Fruit fly (Drosophila melanogaster) whole organism, prepupa: ENCODE results near the gene CG32829.

Source experiments
- Blimp-1 ChIP-seq: fragments of 200-800 bp; sonication (Bioruptor generic); optimal IDR thresholded peaks from 3 replicates; lab custom pipeline; 2017; ENCODE audit warnings: missing biosample characterization, missing genetic modification characterization, mild to moderate bottlenecking, moderate library complexity, missing genetic modification reagents
- CG10631 ChIP-seq: fragments of 200-800 bp; sonication (Bioruptor generic); optimal IDR thresholded peaks from 2 replicates; lab custom pipeline; 2016; ENCODE audit warnings: missing biosample characterization, missing genetic modification characterization
- CG11294 ChIP-seq: fragments of 200-800 bp; sonication (Bioruptor generic); IDR thresholded peaks from 2 replicates; pipeline ENCODE4 v1.3.6; 2022; ENCODE audit warnings: missing biosample characterization, missing genetic modification characterization
- CG11762 ChIP-seq: fragments of 200-800 bp; sonication (Bioruptor generic); optimal IDR thresholded peaks from 3 replicates; lab custom pipeline; 2016; ENCODE audit warnings: missing biosample characterization, missing genetic modification characterization; ENCODE audit not compliant: insufficient read depth
- CG11902 ChIP-seq: fragments of 200-800 bp; sonication (Bioruptor generic); optimal IDR thresholded peaks from 3 replicates; lab custom pipeline; 2016; ENCODE audit warnings: missing biosample characterization, missing genetic modification characterization
- CG15336 ChIP-seq: fragments of 200-800 bp; sonication (Bioruptor generic); IDR thresholded peaks from 2 replicates; pipeline ENCODE4 v1.3.6; 2022; ENCODE audit warnings: missing biosample characterization, missing genetic modification characterization
- CG1621 ChIP-seq: fragments of 200-800 bp; sonication (Bioruptor generic); optimal IDR thresholded peaks from 3 replicates; lab custom pipeline; 2018; ENCODE audit warnings: missing biosample characterization, mild to moderate bottlenecking, missing genetic modification characterization
- CG3032 ChIP-seq: fragments of 200-800 bp; optimal IDR thresholded peaks from 2 replicates; lab custom pipeline; 2019; ENCODE audit warnings: missing biosample characterization, mild to moderate bottlenecking, missing genetic modification characterization, moderate library complexity
- CG31627 ChIP-seq: fragments of 200-800 bp; sonication (Bioruptor generic); optimal IDR thresholded peaks from 3 replicates; lab custom pipeline; 2016; ENCODE audit warnings: missing biosample characterization, missing genetic modification characterization
- CG32006 ChIP-seq: fragments of 200-800 bp; sonication (Bioruptor generic); optimal IDR thresholded peaks from 3 replicates; lab custom pipeline; 2017; ENCODE audit warnings: missing biosample characterization, mild to moderate bottlenecking, missing genetic modification characterization
- CG34406 ChIP-seq: fragments of 200-800 bp; sonication (Bioruptor generic); optimal IDR thresholded peaks from 3 replicates; lab custom pipeline; 2016; ENCODE audit warnings: missing biosample characterization, missing genetic modification characterization
- CG3919 ChIP-seq: fragments of 200-800 bp; sonication (Bioruptor generic); optimal IDR thresholded peaks from 3 replicates; lab custom pipeline; 2016; ENCODE audit warnings: missing biosample characterization, missing genetic modification characterization
- CG4318 ChIP-seq: fragments of 200-800 bp; sonication (Bioruptor generic); optimal IDR thresholded peaks from 3 replicates; lab custom pipeline; 2017; ENCODE audit warnings: missing biosample characterization, mild to moderate bottlenecking, missing genetic modification characterization
- CG6276 ChIP-seq: fragments of 200-800 bp; sonication (Bioruptor generic); optimal IDR thresholded peaks from 2 replicates; lab custom pipeline; 2017; ENCODE audit warnings: missing biosample characterization, mild to moderate bottlenecking, missing genetic modification characterization
- CG6792 ChIP-seq: fragments of 200-800 bp; sonication (Bioruptor generic); optimal IDR thresholded peaks from 3 replicates; lab custom pipeline; 2016; ENCODE audit warnings: missing biosample characterization, missing genetic modification characterization
- CG6808 ChIP-seq: fragments of 200-800 bp; sonication (Bioruptor generic); optimal IDR thresholded peaks from 3 replicates; lab custom pipeline; 2017; ENCODE audit warnings: missing biosample characterization, missing genetic modification characterization, mild to moderate bottlenecking, moderate library complexity, missing genetic modification reagents
- CG6854 ChIP-seq: fragments of 200-800 bp; sonication (Bioruptor generic); optimal IDR thresholded peaks from 2 replicates; lab custom pipeline; 2017; ENCODE audit warnings: missing biosample characterization, mild to moderate bottlenecking, missing genetic modification characterization
- CG8119 ChIP-seq: fragments of 200-800 bp; sonication (Bioruptor generic); IDR thresholded peaks from 3 replicates; pipeline ENCODE4 v1.3.6; 2022; ENCODE audit warnings: missing biosample characterization, missing genetic modification characterization
- CG8319 ChIP-seq: fragments of 200-800 bp; sonication (Bioruptor generic); optimal IDR thresholded peaks from 3 replicates; lab custom pipeline; 2016; ENCODE audit warnings: missing biosample characterization, missing genetic modification characterization
- CG8632 ChIP-seq: fragments of 200-800 bp; sonication (Bioruptor generic); optimal IDR thresholded peaks from 3 replicates; lab custom pipeline; 2016; ENCODE audit warnings: missing biosample characterization, missing genetic modification characterization
- CG9139 ChIP-seq: fragments of 200-800 bp; sonication (Bioruptor generic); optimal IDR thresholded peaks from 3 replicates; lab custom pipeline; 2017; ENCODE audit warnings: missing biosample characterization, mild to moderate bottlenecking, missing genetic modification characterization
- Eip75B ChIP-seq: fragments of 200-800 bp; sonication (Bioruptor generic); optimal IDR thresholded peaks from 3 replicates; lab custom pipeline; 2016; ENCODE audit warnings: missing biosample characterization, missing genetic modification characterization
- Eip78C ChIP-seq: fragments of 200-800 bp; sonication (Bioruptor generic); peaks from one replicate; lab custom pipeline; 2016; ENCODE audit warnings: missing biosample characterization, missing genetic modification characterization
- Eip93F ChIP-seq: fragments of 200-800 bp; sonication (Bioruptor generic); optimal IDR thresholded peaks from 2 replicates; lab custom pipeline; 2016; ENCODE audit warnings: missing biosample characterization, mild to moderate bottlenecking, missing genetic modification characterization
- Ets21C ChIP-seq: fragments of 200-800 bp; sonication (Bioruptor generic); optimal IDR thresholded peaks from 3 replicates; lab custom pipeline; 2016; ENCODE audit warnings: missing biosample characterization, missing genetic modification characterization
- Gug ChIP-seq: fragments of 200-800 bp; sonication (Bioruptor generic); IDR thresholded peaks from 2 replicates; pipeline ENCODE4 v1.3.6; 2022; ENCODE audit warnings: missing biosample characterization, missing genetic modification characterization
- Hr38 ChIP-seq: sonication (Bioruptor generic); optimal IDR thresholded peaks from 2 replicates; lab custom pipeline; 2016; ENCODE audit warnings: missing biosample characterization, missing genetic modification characterization
- Hr39 ChIP-seq: fragments of 200-800 bp; sonication (Bioruptor generic); optimal IDR thresholded peaks from 2 replicates; lab custom pipeline; 2016; ENCODE audit warnings: missing biosample characterization, missing genetic modification characterization
- Hr4 ChIP-seq: fragments of 200-800 bp; sonication (Bioruptor generic); optimal IDR thresholded peaks from 3 replicates; lab custom pipeline; 2016; ENCODE audit warnings: missing biosample characterization, missing genetic modification characterization
- Lpt ChIP-seq: fragments of 200-800 bp; sonication (Bioruptor generic); optimal IDR thresholded peaks from 3 replicates; lab custom pipeline; 2016; ENCODE audit warnings: missing biosample characterization, missing genetic modification characterization
- Met ChIP-seq: fragments of 200-800 bp; sonication (Bioruptor generic); optimal IDR thresholded peaks from 3 replicates; lab custom pipeline; 2016; ENCODE audit warnings: missing biosample characterization, missing genetic modification characterization
- OdsH ChIP-seq: fragments of 200-800 bp; sonication (Bioruptor generic); optimal IDR thresholded peaks from 3 replicates; lab custom pipeline; 2016; ENCODE audit warnings: missing biosample characterization, missing genetic modification characterization
- Smox ChIP-seq: fragments of 200-800 bp; sonication (Bioruptor generic); optimal IDR thresholded peaks from 3 replicates; lab custom pipeline; 2016; ENCODE audit warnings: missing biosample characterization, missing genetic modification characterization
- Sox14 ChIP-seq: fragments of 200-800 bp; sonication (Bioruptor generic); optimal IDR thresholded peaks from 3 replicates; lab custom pipeline; 2016; ENCODE audit warnings: missing biosample characterization, missing genetic modification characterization
- Sox15 ChIP-seq: fragments of 200-800 bp; sonication (Bioruptor generic); optimal IDR thresholded peaks from 3 replicates; lab custom pipeline; 2016; ENCODE audit warnings: missing biosample characterization, missing genetic modification characterization
- achi ChIP-seq: fragments of 200-800 bp; sonication (Bioruptor generic); optimal IDR thresholded peaks from 3 replicates; lab custom pipeline; 2016; ENCODE audit warnings: missing biosample characterization, missing genetic modification characterization
- acj6 ChIP-seq: fragments of 200-800 bp; sonication (Bioruptor generic); optimal IDR thresholded peaks from 3 replicates; lab custom pipeline; 2016; ENCODE audit warnings: missing biosample characterization, missing genetic modification characterization
- cyc ChIP-seq: fragments of 200-800 bp; sonication (Bioruptor generic); optimal IDR thresholded peaks from 3 replicates; lab custom pipeline; 2016; ENCODE audit warnings: missing biosample characterization, missing genetic modification characterization
- dac ChIP-seq: fragments of 200-800 bp; sonication (Bioruptor generic); optimal IDR thresholded peaks from 2 replicates; lab custom pipeline; 2017; ENCODE audit warnings: missing biosample characterization, mild to moderate bottlenecking, missing genetic modification characterization
- dsx ChIP-seq: fragments of 200-800 bp; optimal IDR thresholded peaks from 3 replicates; lab custom pipeline; 2019; ENCODE audit warnings: missing biosample characterization, mild to moderate bottlenecking, missing genetic modification characterization, moderate library complexity; ENCODE audit not compliant: poor library complexity, severe bottlenecking
- eg ChIP-seq: fragments of 200-800 bp; sonication (Bioruptor generic); IDR thresholded peaks from 3 replicates; pipeline ENCODE4 v1.3.6; 2022; ENCODE audit warnings: missing biosample characterization, missing genetic modification characterization
- esn ChIP-seq: fragments of 200-800 bp; sonication (Bioruptor generic); optimal IDR thresholded peaks from 2 replicates; lab custom pipeline; 2016; ENCODE audit warnings: missing biosample characterization, mild to moderate bottlenecking, missing genetic modification characterization, moderate library complexity
- fd59A ChIP-seq: fragments of 200-800 bp; sonication (Bioruptor generic); optimal IDR thresholded peaks from 2 replicates; lab custom pipeline; 2017; ENCODE audit warnings: missing biosample characterization, mild to moderate bottlenecking, missing genetic modification characterization, missing genetic modification reagents
- fd85E ChIP-seq: fragments of 200-800 bp; sonication (Bioruptor generic); optimal IDR thresholded peaks from 3 replicates; lab custom pipeline; 2016; ENCODE audit warnings: missing biosample characterization, missing genetic modification characterization
- fkh ChIP-seq: fragments of 200-800 bp; sonication (Bioruptor generic); optimal IDR thresholded peaks from 3 replicates; lab custom pipeline; 2017; ENCODE audit warnings: missing biosample characterization, mild to moderate bottlenecking, missing genetic modification characterization, moderate library complexity
- net ChIP-seq: fragments of 200-800 bp; sonication (Bioruptor generic); optimal IDR thresholded peaks from 3 replicates; lab custom pipeline; 2016; ENCODE audit warnings: missing biosample characterization, missing genetic modification characterization
- pdm3 ChIP-seq: fragments of 200-800 bp; sonication (Bioruptor generic); optimal IDR thresholded peaks from 3 replicates; lab custom pipeline; 2016; ENCODE audit warnings: missing biosample characterization, missing genetic modification characterization
- salr ChIP-seq, 2 experiments: fragments of 200-800 bp; sonication (Bioruptor generic); optimal IDR thresholded peaks; 3 replicates each; lab custom pipeline; 2016 to 2018; ENCODE audit warnings: missing biosample characterization in 2 of 2, missing genetic modification characterization in 2 of 2, mild to moderate bottlenecking in 1 of 2
- ss ChIP-seq, 2 experiments: fragments of 200-800 bp; sonication (Bioruptor generic); optimal IDR thresholded peaks; 2 replicates in 1 of 2; 3 replicates in 1 of 2; lab custom pipeline; 2017 to 2018; ENCODE audit warnings: mild to moderate bottlenecking in 2 of 2, missing biosample characterization in 2 of 2, missing genetic modification characterization in 2 of 2, moderate library complexity in 1 of 2
- svp ChIP-seq: fragments of 200-800 bp; sonication (Bioruptor generic); peaks from one replicate; lab custom pipeline; 2016; ENCODE audit warnings: missing biosample characterization, missing genetic modification characterization
- topi ChIP-seq: fragments of 200-800 bp; sonication (Bioruptor generic); optimal IDR thresholded peaks from 3 replicates; lab custom pipeline; 2016; ENCODE audit warnings: missing biosample characterization, missing genetic modification characterization

CG32829 gene

dm6 chr2L:6922091-6922753 lies 6.0 kb upstream of the CG32829 start:
- TF ChIP-seq Hr39 (GFP tag; lab: Kevin White, UChicago) (peak; percentile 77), CG1621 (tag; lab: Kevin White, UChicago) (peak; percentile 72), CG8632 (GFP tag; lab: Kevin White, UChicago) (peak; percentile 64), Eip75B (GFP tag; lab: Kevin White, UChicago) (no peak), net (no peak), achi (GFP tag; lab: Kevin White, UChicago) (peak; percentile 84), esn (GFP tag; lab: Kevin White, UChicago) (peak; percentile 83), CG31627 (peak; percentile 80), Gug (peak; percentile 78), CG4318 (GFP tag; lab: Kevin White, UChicago) (peak; percentile 74), cyc (GFP tag; lab: Kevin White, UChicago) (peak; percentile 69), dsx (GFP tag; lab: Kevin White, UChicago) (peak; percentile 78), Sox15 (peak; percentile 48), pdm3 (GFP tag; lab: Kevin White, UChicago) (peak; percentile 87), CG6276 (GFP tag; lab: Kevin White, UChicago) (no peak), Met (GFP tag; lab: Kevin White, UChicago) (peak; percentile 72), fkh (GFP tag; lab: Kevin White, UChicago) (no peak), CG3919 (GFP tag; lab: Kevin White, UChicago) (no peak), Sox14 (GFP tag; lab: Kevin White, UChicago) (peak; percentile 84), Blimp-1 (GFP tag; lab: Kevin White, UChicago) (peak; percentile 75), CG34406 (GFP tag; lab: Kevin White, UChicago) (peak; percentile 71), CG15336 (peak; percentile 92), CG3032 (tag; lab: Kevin White, UChicago) (peak; percentile 78), CG9139 (GFP tag; lab: Kevin White, UChicago) (peak; percentile 51), CG32006 (GFP tag; lab: Kevin White, UChicago) (no peak), fd85E (no peak), topi (GFP tag; lab: Kevin White, UChicago) (peak; percentile 81), CG6854 (GFP tag; lab: Kevin White, UChicago) (peak; percentile 62), ss (GFP tag; optimal IDR thresholded peaks at IDR 0.05; lab: Kevin White, UChicago) (peak in 1 of 2 experiments; percentile 58), CG10631 (GFP tag; lab: Kevin White, UChicago) (peak; percentile 85), CG8119 (GFP tag; lab: Robert Waterston, UW) (no peak; the same call in 2 of the 3 replicates), CG8319 (GFP tag; lab: Kevin White, UChicago) (peak; percentile 49), eg (GFP tag; lab: Robert Waterston, UW) (no peak; the same call in 2 of the 3 replicates), svp (GFP tag; lab: Kevin White, UChicago) (no peak), CG6792 (GFP tag; lab: Kevin White, UChicago) (peak; percentile 81), Lpt (GFP tag; lab: Kevin White, UChicago) (peak; percentile 70), Eip78C (GFP tag; lab: Kevin White, UChicago) (peak; percentile 97), CG11762 (peak; percentile 88), fd59A (GFP tag; lab: Kevin White, UChicago) (no peak), acj6 (GFP tag; lab: Kevin White, UChicago) (peak; percentile 83), Hr38 (GFP tag; lab: Kevin White, UChicago) (peak; percentile 41), CG11902 (GFP tag; lab: Kevin White, UChicago) (peak; percentile 55), Hr4 (peak; percentile 92), CG6808 (GFP tag; lab: Kevin White, UChicago) (peak; percentile 68), CG11294 (GFP tag; lab: Robert Waterston, UW) (no peak; the same call in 1 of the 2 replicates), Eip93F (GFP tag; lab: Kevin White, UChicago) (no peak), Smox (GFP tag; lab: Kevin White, UChicago) (no peak), salr (GFP tag; optimal IDR thresholded peaks at IDR 0.05; lab: Kevin White, UChicago) (peak; percentile 64 to 77), Ets21C (GFP tag; lab: Kevin White, UChicago) (peak; percentile 69), dac (GFP tag; lab: Kevin White, UChicago) (peak; percentile 85), OdsH (GFP tag; lab: Kevin White, UChicago) (peak; percentile 83)
